Fruit fly (Drosophila melanogaster) whole organism, adult: ENCODE results near the gene I-2.

ENCODE experiments used
- CG11617 ChIP-seq: fragments of 200-800 bp; sonication (Bioruptor generic); optimal IDR thresholded peaks from 2 replicates; lab custom pipeline; 2017; ENCODE audit warnings: mild to moderate bottlenecking, missing biosample characterization, missing genetic modification reagents, missing genetic modification characterization
- CG12768 ChIP-seq: fragments of 200-800 bp; sonication (Bioruptor generic); optimal IDR thresholded peaks from 2 replicates; lab custom pipeline; 2017; ENCODE audit warnings: missing biosample characterization, missing genetic modification characterization, mild to moderate bottlenecking, moderate library complexity, missing genetic modification reagents
- CG14711 ChIP-seq: fragments of 200-800 bp; sonication (Bioruptor generic); optimal IDR thresholded peaks from 2 replicates; lab custom pipeline; 2018; ENCODE audit warnings: missing biosample characterization, mild to moderate bottlenecking, missing genetic modification characterization, moderate library complexity
- CG1620 ChIP-seq: fragments of 200-800 bp; sonication (Bioruptor generic); optimal IDR thresholded peaks from 2 replicates; lab custom pipeline; 2016; ENCODE audit warnings: missing biosample characterization, missing genetic modification characterization
- CG33017 ChIP-seq: fragments of 200-800 bp; sonication (Bioruptor generic); optimal IDR thresholded peaks from 2 replicates; lab custom pipeline; 2018; ENCODE audit warnings: missing biosample characterization, mild to moderate bottlenecking, missing genetic modification characterization, moderate library complexity
- CG5204 ChIP-seq: fragments of 200-800 bp; sonication (Bioruptor generic); optimal IDR thresholded peaks from 2 replicates; lab custom pipeline; 2016; ENCODE audit warnings: missing biosample characterization, missing genetic modification characterization
- CG7045 ChIP-seq: fragments of 200-800 bp; sonication (Bioruptor generic); optimal IDR thresholded peaks from 2 replicates; lab custom pipeline; 2017; ENCODE audit warnings: missing biosample characterization, mild to moderate bottlenecking, missing genetic modification characterization
- CG7101 ChIP-seq: fragments of 200-800 bp; sonication (Bioruptor generic); optimal IDR thresholded peaks from 2 replicates; lab custom pipeline; 2018; ENCODE audit warnings: missing biosample characterization, mild to moderate bottlenecking, missing genetic modification characterization, moderate library complexity
- Clk ChIP-seq: fragments of 200-800 bp; sonication (Bioruptor generic); optimal IDR thresholded peaks from 2 replicates; lab custom pipeline; 2017; ENCODE audit warnings: missing biosample characterization, missing genetic modification characterization
- Crg-1 ChIP-seq: fragments of 200-800 bp; sonication (Bioruptor generic); optimal IDR thresholded peaks from 2 replicates; lab custom pipeline; 2016; ENCODE audit warnings: missing biosample characterization, missing genetic modification characterization
- Hr96 ChIP-seq: fragments of 200-800 bp; sonication (Bioruptor generic); optimal IDR thresholded peaks from 2 replicates; lab custom pipeline; 2016; ENCODE audit warnings: missing biosample characterization, missing genetic modification characterization
- Mnt ChIP-seq: fragments of 200-800 bp; sonication (Bioruptor generic); optimal IDR thresholded peaks from 2 replicates; lab custom pipeline; 2016; ENCODE audit warnings: missing biosample characterization, mild to moderate bottlenecking, missing genetic modification characterization
- cic ChIP-seq: fragments of 200-800 bp; sonication (Bioruptor generic); optimal IDR thresholded peaks from 2 replicates; lab custom pipeline; 2017; ENCODE audit warnings: missing biosample characterization, mild to moderate bottlenecking, missing genetic modification characterization, moderate library complexity
- cnc ChIP-seq, 2 experiments: fragments of >200 bp; optimal IDR thresholded peaks; 2 replicates each; lab custom pipeline; 2017

DNA sequence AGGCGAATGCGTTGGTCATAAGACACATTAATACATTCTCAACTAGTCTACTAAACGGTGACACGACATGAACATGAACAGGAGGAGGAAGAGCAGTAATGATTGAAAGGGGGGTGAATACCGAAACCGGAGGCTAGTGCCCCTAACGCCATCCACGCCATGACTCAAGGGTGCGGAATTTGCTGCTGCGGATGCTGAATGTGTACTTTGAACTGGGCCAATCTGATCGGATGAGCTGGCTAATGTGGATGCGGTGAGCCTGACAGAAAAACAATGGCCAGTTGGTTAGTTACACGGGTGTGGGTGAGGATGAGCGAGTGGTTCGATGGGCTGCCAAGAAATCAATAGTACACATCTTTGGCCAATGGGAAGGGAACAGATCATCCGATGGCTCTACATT, 27.1 kb upstream of the I-2 start:
- TF ChIP-seq Hr96 (GFP tag; lab: Kevin White, UChicago) (no peak), CG33017 (no peak), Mnt (GFP tag; lab: Kevin White, UChicago) (no peak), CG14711 (tag; lab: Kevin White, UChicago) (no peak), CG11617 (GFP tag; lab: Kevin White, UChicago) (no peak), Clk (GFP tag; lab: Kevin White, UChicago) (no peak), cnc (optimal IDR thresholded peaks at IDR 0.05; lab: Kevin White, UChicago) (no peak), CG1620 (GFP tag; lab: Kevin White, UChicago) (no peak), CG5204 (GFP tag; lab: Kevin White, UChicago) (no peak), CG7101 (tag; lab: Kevin White, UChicago) (no peak), CG7045 (GFP tag; lab: Kevin White, UChicago) (no peak), cic (GFP tag; lab: Kevin White, UChicago) (no peak), Crg-1 (GFP tag; lab: Kevin White, UChicago) (no peak), CG12768 (GFP tag; lab: Kevin White, UChicago) (peak; percentile 47)
